Fruit fly (Drosophila melanogaster) whole organism, embryonic: ENCODE data around the gene kay.
A peak's percentile ranks its signal among the peaks of the same experiment; 100 is the strongest.

ENCODE experiments used
- BtbVII ChIP-seq: fragments of 200-800 bp; sonication (Bioruptor generic); optimal IDR thresholded peaks from 3 replicates; lab custom pipeline; 2017; ENCODE audit warnings: missing biosample characterization, mild to moderate bottlenecking, missing genetic modification characterization
- C15 ChIP-seq: fragments of 200-800 bp; sonication (Bioruptor generic); IDR thresholded peaks from 3 replicates; pipeline ENCODE4 v1.3.6; 2022; ENCODE audit warnings: missing biosample characterization, missing genetic modification characterization
- CG1024 ChIP-seq: fragments of 200-800 bp; sonication (Bioruptor generic); IDR thresholded peaks from 2 replicates; pipeline ENCODE4 v1.3.6; 2022; ENCODE audit warnings: missing biosample characterization, missing genetic modification characterization
- CG10543 ChIP-seq: fragments of 200-800 bp; sonication (Bioruptor generic); optimal IDR thresholded peaks from 3 replicates; lab custom pipeline; 2017; ENCODE audit warnings: missing biosample characterization, mild to moderate bottlenecking, missing genetic modification characterization, moderate library complexity
- CG11093 ChIP-seq: fragments of 200-800 bp; sonication (Bioruptor generic); IDR thresholded peaks from 3 replicates; pipeline ENCODE4 v1.3.6; 2022; ENCODE audit warnings: missing biosample characterization, missing genetic modification characterization
- CG13287 ChIP-seq: fragments of 200-800 bp; sonication (Bioruptor generic); IDR thresholded peaks from 2 replicates; pipeline ENCODE4 v1.3.6; 2022; ENCODE audit warnings: missing biosample characterization, missing genetic modification characterization; ENCODE audit not compliant: partially characterized antibody
- CG14014 ChIP-seq: fragments of 200-800 bp; sonication (Bioruptor generic); IDR thresholded peaks from 2 replicates; pipeline ENCODE4 v1.3.6; 2022; ENCODE audit warnings: missing biosample characterization, missing genetic modification characterization
- CG16779 ChIP-seq: fragments of 200-800 bp; sonication (Bioruptor generic); IDR thresholded peaks from 2 replicates; pipeline ENCODE4 v1.3.6; 2022; ENCODE audit warnings: missing biosample characterization, missing genetic modification characterization
- CG18011 ChIP-seq: fragments of 200-800 bp; sonication (Bioruptor generic); optimal IDR thresholded peaks from 2 replicates; lab custom pipeline; 2017; ENCODE audit warnings: missing biosample characterization, missing genetic modification characterization, mild to moderate bottlenecking, moderate library complexity, missing genotype
- CG2116 ChIP-seq: fragments of 200-800 bp; sonication (Bioruptor generic); optimal IDR thresholded peaks from 3 replicates; lab custom pipeline; 2018; ENCODE audit warnings: missing biosample characterization, mild to moderate bottlenecking, missing genetic modification characterization
- CG31441 ChIP-seq: fragments of 200-800 bp; sonication (Bioruptor generic); IDR thresholded peaks from 2 replicates; pipeline ENCODE4 v1.3.6; 2022; ENCODE audit warnings: missing biosample characterization, missing genetic modification characterization
- CG4424 ChIP-seq: fragments of 200-800 bp; sonication (Bioruptor generic); optimal IDR thresholded peaks from 3 replicates; lab custom pipeline; 2016; ENCODE audit warnings: missing biosample characterization, missing genetic modification characterization
- CG5953 ChIP-seq: fragments of 200-800 bp; sonication (Bioruptor generic); IDR thresholded peaks from 2 replicates; pipeline ENCODE4 v1.3.6; 2022; ENCODE audit warnings: missing biosample characterization, missing genetic modification characterization
- CG7357 ChIP-seq: fragments of 200-800 bp; sonication (Bioruptor generic); IDR thresholded peaks from 3 replicates; pipeline ENCODE4 v1.3.6; 2022; ENCODE audit warnings: missing biosample characterization, missing genetic modification characterization
- CG7372 ChIP-seq: fragments of 200-800 bp; sonication (Bioruptor generic); IDR thresholded peaks from 2 replicates; pipeline ENCODE4 v1.3.6; 2022; ENCODE audit warnings: missing biosample characterization, missing genetic modification characterization
- CG8388 ChIP-seq: fragments of 200-800 bp; sonication (Bioruptor generic); optimal IDR thresholded peaks from 2 replicates; lab custom pipeline; 2019; ENCODE audit warnings: missing biosample characterization, mild to moderate bottlenecking, missing genetic modification characterization, moderate library complexity
- CG9215 ChIP-seq: fragments of 200-800 bp; sonication (Bioruptor generic); IDR thresholded peaks from 2 replicates; pipeline ENCODE4 v1.3.6; 2022; ENCODE audit warnings: missing biosample characterization, missing genetic modification characterization
- Dek ChIP-seq: fragments of 200-800 bp; sonication (Bioruptor generic); optimal IDR thresholded peaks from 3 replicates; lab custom pipeline; 2019; ENCODE audit warnings: missing biosample characterization, mild to moderate bottlenecking, missing genetic modification characterization, moderate library complexity
- Drgx ChIP-seq: fragments of 200-800 bp; sonication (Bioruptor generic); IDR thresholded peaks from 2 replicates; pipeline ENCODE4 v1.3.6; 2022; ENCODE audit warnings: missing biosample characterization, missing genetic modification characterization
- Fer3 ChIP-seq: fragments of 200-800 bp; sonication (Bioruptor generic); optimal IDR thresholded peaks from 2 replicates; lab custom pipeline; 2018; ENCODE audit warnings: missing biosample characterization, mild to moderate bottlenecking, missing genetic modification characterization, moderate library complexity
- Hand ChIP-seq: fragments of 200-800 bp; sonication (Bioruptor generic); optimal IDR thresholded peaks from 2 replicates; lab custom pipeline; 2017; ENCODE audit warnings: mild to moderate bottlenecking, missing biosample characterization, missing genetic modification reagents, missing genetic modification characterization
- Hr3 ChIP-seq: fragments of 200-800 bp; sonication (Bioruptor generic); optimal IDR thresholded peaks from 3 replicates; lab custom pipeline; 2016; ENCODE audit warnings: missing biosample characterization, missing genetic modification characterization
- Hr51 ChIP-seq, 2 experiments: fragments of 200-800 bp; sonication (Bioruptor generic); optimal IDR thresholded peaks; 2 replicates in 1 of 2; 3 replicates in 1 of 2; lab custom pipeline; 2016 to 2018; ENCODE audit warnings: missing biosample characterization in 2 of 2, missing genetic modification characterization in 2 of 2, mild to moderate bottlenecking in 1 of 2, moderate library complexity in 1 of 2
- Lhr ChIP-seq: fragments of 200-800 bp; sonication (Bioruptor generic); optimal IDR thresholded peaks from 3 replicates; lab custom pipeline; 2017; ENCODE audit warnings: mild to moderate bottlenecking, missing biosample characterization, missing genetic modification reagents, missing genetic modification characterization
- Med ChIP-seq: fragments of 200-800 bp; sonication (Bioruptor generic); peaks from one replicate; lab custom pipeline; 2016; ENCODE audit warnings: missing biosample characterization, missing genetic modification characterization, mild to moderate bottlenecking, inconsistent platforms, moderate library complexity
- Neu2 ChIP-seq: fragments of 200-800 bp; sonication (Bioruptor generic); optimal IDR thresholded peaks from 3 replicates; lab custom pipeline; 2016; ENCODE audit warnings: missing biosample characterization, missing genetic modification characterization, borderline replicate concordance
- Sin3A ChIP-seq: fragments of >200 bp; optimal IDR thresholded peaks from 2 replicates; lab custom pipeline; 2018
- Taf1 ChIP-seq: fragments of 200-800 bp; sonication (Bioruptor generic); IDR thresholded peaks from 2 replicates; pipeline ENCODE4 v1.3.6; 2022; ENCODE audit warnings: missing biosample characterization, missing genetic modification characterization
- Trl ChIP-seq, 3 experiments: fragments of >200 bp in 2 of 3; fragments of 200-800 bp in 1 of 3; sonication (Bioruptor generic) in 1 of 3; optimal IDR thresholded peaks; 2 replicates in 1 of 3; 3 replicates in 2 of 3; lab custom pipeline; 2016 to 2017; ENCODE audit warnings: missing biosample characterization in 1 of 3, missing genetic modification characterization in 1 of 3
- ara ChIP-seq: fragments of 200-800 bp; sonication (Bioruptor generic); IDR thresholded peaks from 2 replicates; pipeline ENCODE4 v1.3.6; 2022; ENCODE audit warnings: missing biosample characterization, missing genetic modification characterization
- ato ChIP-seq: fragments of 200-800 bp; sonication (Bioruptor generic); IDR thresholded peaks from 2 replicates; pipeline ENCODE4 v1.3.6; 2022; ENCODE audit warnings: missing biosample characterization, missing genetic modification characterization; ENCODE audit not compliant: partially characterized antibody
- bigmax ChIP-seq: fragments of 200-800 bp; sonication (Bioruptor generic); optimal IDR thresholded peaks from 2 replicates; lab custom pipeline; 2018; ENCODE audit warnings: missing biosample characterization, mild to moderate bottlenecking, missing genetic modification characterization
- dysf ChIP-seq: fragments of 200-800 bp; sonication (Bioruptor generic); IDR thresholded peaks from 3 replicates; pipeline ENCODE4 v1.3.6; 2022; ENCODE audit warnings: missing biosample characterization, missing genetic modification characterization
- exex ChIP-seq: fragments of 200-800 bp; sonication (Bioruptor generic); optimal IDR thresholded peaks from 4 replicates; lab custom pipeline; 2018; ENCODE audit warnings: missing biosample characterization, mild to moderate bottlenecking, missing genetic modification characterization, moderate library complexity
- grau ChIP-seq: fragments of 200-800 bp; optimal IDR thresholded peaks from 3 replicates; lab custom pipeline; 2019; ENCODE audit warnings: missing biosample characterization, mild to moderate bottlenecking, missing genetic modification characterization, moderate library complexity
- grn ChIP-seq: fragments of 200-800 bp; sonication (Bioruptor generic); optimal IDR thresholded peaks from 3 replicates; lab custom pipeline; 2017; ENCODE audit warnings: missing biosample characterization, missing genetic modification characterization
- kni ChIP-seq: fragments of 200-800 bp; sonication (Bioruptor generic); optimal IDR thresholded peaks from 3 replicates; lab custom pipeline; 2017; ENCODE audit warnings: mild to moderate bottlenecking, missing biosample characterization, missing genetic modification reagents, missing genetic modification characterization
- lab ChIP-seq: fragments of 200-800 bp; sonication (Bioruptor generic); optimal IDR thresholded peaks from 3 replicates; lab custom pipeline; 2017; ENCODE audit warnings: missing biosample characterization, missing genetic modification characterization, mild to moderate bottlenecking, moderate library complexity, missing genetic modification reagents
- lov ChIP-seq, 2 experiments: fragments of 200-800 bp in 1 of 2; fragments of >200 bp in 1 of 2; sonication (Bioruptor generic) in 1 of 2; IDR thresholded peaks in 1 of 2; optimal IDR thresholded peaks in 1 of 2; 2 replicates in 1 of 2; 3 replicates in 1 of 2; pipeline versions ENCODE4 v1.3.6 to Lab custom; 2017 to 2022; ENCODE audit warnings: missing biosample characterization in 1 of 2, missing genetic modification characterization in 1 of 2
- mirr ChIP-seq: fragments of 200-800 bp; sonication (Bioruptor generic); optimal IDR thresholded peaks from 3 replicates; lab custom pipeline; 2018; ENCODE audit warnings: missing biosample characterization, mild to moderate bottlenecking, missing genetic modification characterization
- mld ChIP-seq: fragments of 200-800 bp; sonication (Bioruptor generic); IDR thresholded peaks from 3 replicates; pipeline ENCODE4 v1.3.6; 2022; ENCODE audit warnings: missing biosample characterization, missing genetic modification characterization; ENCODE audit not compliant: partially characterized antibody
- peb ChIP-seq: fragments of 200-800 bp; sonication (Bioruptor generic); IDR thresholded peaks from 2 replicates; pipeline ENCODE4 v1.3.6; 2022; ENCODE audit warnings: missing biosample characterization, missing genetic modification characterization
- salm ChIP-seq: fragments of 200-800 bp; sonication (Bioruptor generic); optimal IDR thresholded peaks from 2 replicates; lab custom pipeline; 2018; ENCODE audit warnings: missing biosample characterization, mild to moderate bottlenecking, missing genetic modification characterization
- sisA ChIP-seq: fragments of 200-800 bp; sonication (Bioruptor generic); IDR thresholded peaks from 2 replicates; pipeline ENCODE4 v1.3.6; 2022; ENCODE audit warnings: missing biosample characterization, missing genetic modification characterization
- stwl ChIP-seq: fragments of 200-800 bp; sonication (Bioruptor generic); optimal IDR thresholded peaks from 3 replicates; lab custom pipeline; 2018; ENCODE audit warnings: missing biosample characterization, mild to moderate bottlenecking, missing genetic modification characterization, moderate library complexity
- sug ChIP-seq: fragments of 200-800 bp; optimal IDR thresholded peaks from 2 replicates; lab custom pipeline; 2019; ENCODE audit warnings: missing biosample characterization, mild to moderate bottlenecking, missing genetic modification characterization, moderate library complexity
- usp ChIP-seq: fragments of >200 bp; optimal IDR thresholded peaks from 2 replicates; lab custom pipeline; 2017; ENCODE audit warnings: missing biosample characterization, missing genetic modification characterization
- wor ChIP-seq: fragments of 200-800 bp; sonication (Bioruptor generic); IDR thresholded peaks from 2 replicates; pipeline ENCODE4 v1.3.6; 2022; ENCODE audit warnings: missing biosample characterization, missing genetic modification characterization
- zen2 ChIP-seq: fragments of 200-800 bp; sonication (Bioruptor generic); IDR thresholded peaks from 3 replicates; pipeline ENCODE4 v1.3.6; 2022; ENCODE audit warnings: missing biosample characterization, missing genetic modification characterization; ENCODE audit not compliant: partially characterized antibody

Gene kay

DNA sequence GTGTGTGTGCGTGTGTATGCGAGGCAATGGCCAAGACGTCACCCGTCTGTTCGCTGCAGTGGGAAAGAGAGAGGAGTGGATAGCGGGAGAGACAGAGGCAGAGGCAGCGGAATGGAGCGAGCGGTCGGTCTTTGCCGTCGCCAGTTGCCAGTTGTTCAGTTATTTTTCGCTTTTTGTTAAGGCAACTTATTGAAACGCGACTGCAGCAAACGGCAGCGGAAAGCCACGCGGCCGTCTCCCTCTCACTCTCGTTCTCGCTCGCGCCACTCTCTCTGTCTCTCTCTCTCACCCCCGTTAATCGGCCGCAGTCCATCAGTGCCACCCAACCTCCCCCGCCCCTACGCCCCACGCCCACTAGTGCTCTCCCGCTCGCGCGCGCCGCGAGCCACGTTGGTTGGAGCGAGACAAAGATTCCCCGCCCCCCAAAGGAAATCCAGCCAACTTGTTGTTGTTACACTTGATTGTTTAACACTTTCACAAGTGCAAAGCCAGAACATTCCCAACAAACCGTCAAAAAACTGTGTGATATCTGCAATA lies 7.1 kb downstream of the kay start (continued):
- peak; percentile 60; the same call in 2 of the 3 replicates for TF ChIP-seq zen2 (GFP tag; lab: Robert Waterston, UW)
- TF ChIP-seq CG9215 = no peak
- peak; percentile 92 for TF ChIP-seq Med (GFP tag; lab: Kevin White, UChicago)
- no peak for TF ChIP-seq dysf
- TF ChIP-seq exex (tag; lab: Kevin White, UChicago) = peak; percentile 59
- 0 out of 2 replicates have a peak, but pooled peaks have one; percentile 25 for TF ChIP-seq ara
- no peak for TF ChIP-seq Dek
- TF ChIP-seq CG4424 = no peak
- no peak for TF ChIP-seq C15
- TF ChIP-seq Hr51 (GFP tag; optimal IDR thresholded peaks at IDR 0.05; lab: Kevin White, UChicago) = peak in 1 of 2 experiments; percentile 11
- TF ChIP-seq sisA (GFP tag; lab: Robert Waterston, UW) = no peak
- peak; percentile 61; the same call in 1 of the 2 replicates for TF ChIP-seq CG13287 (GFP tag; lab: Robert Waterston, UW)
- TF ChIP-seq grn (GFP tag; lab: Kevin White, UChicago) = peak; percentile 82
- TF ChIP-seq CG18011 = no peak
- no peak for TF ChIP-seq grau (tag; lab: Kevin White, UChicago)
- no peak for TF ChIP-seq usp (GFP tag; lab: Kevin White, UChicago)
- no peak for TF ChIP-seq CG7372 (GFP tag; lab: Robert Waterston, UW)
- no peak for TF ChIP-seq mld
- TF ChIP-seq sug = peak; percentile 58
- TF ChIP-seq CG2116 (GFP tag; lab: Kevin White, UChicago) = no peak
- peak; percentile 22; the same call in 1 of the 2 replicates for TF ChIP-seq Taf1 (GFP tag; lab: Robert Waterston, UW)
- TF ChIP-seq CG16779 (GFP tag; lab: Robert Waterston, UW) = 0 out of 2 replicates have a peak, but pooled peaks have one; percentile 61
- TF ChIP-seq peb (GFP tag; lab: Robert Waterston, UW) = peak; percentile 20; the same call in 1 of the 2 replicates
- peak; percentile 6 for TF ChIP-seq bigmax (GFP tag; lab: Kevin White, UChicago)
- peak; percentile 5; the same call in 1 of the 2 replicates for TF ChIP-seq CG14014 (GFP tag; lab: Robert Waterston, UW)
- no peak for TF ChIP-seq lov (optimal IDR thresholded peaks at IDR 0.05; lab: Kevin White, UChicago)
- no peak for TF ChIP-seq lov (GFP tag; IDR thresholded peaks at IDR 0.05; lab: Robert Waterston, UW)
- TF ChIP-seq wor (GFP tag; lab: Robert Waterston, UW) = no peak
- no peak for TF ChIP-seq CG11093 (GFP tag; lab: Robert Waterston, UW)
- peak; percentile 80 for TF ChIP-seq lab
- TF ChIP-seq CG5953 = no peak
- no peak for TF ChIP-seq CG8388
- no peak for TF ChIP-seq salm (tag; lab: Kevin White, UChicago)
- no peak for TF ChIP-seq Sin3A (lab: Kevin White, UChicago)
- no peak for TF ChIP-seq ato
- peak; percentile 52 for TF ChIP-seq Drgx
- TF ChIP-seq mirr (GFP tag; lab: Kevin White, UChicago) = peak; percentile 42
- no peak for TF ChIP-seq Hr3
- TF ChIP-seq Hand (GFP tag; lab: Kevin White, UChicago) = peak; percentile 75
- TF ChIP-seq CG1024 (GFP tag; lab: Robert Waterston, UW) = no peak
- no peak for TF ChIP-seq CG31441
- TF ChIP-seq CG7357 = no peak
- TF ChIP-seq BtbVII (GFP tag; lab: Kevin White, UChicago) = peak; percentile 62
- TF ChIP-seq Trl (optimal IDR thresholded peaks at IDR 0.05; lab: Kevin White, UChicago) = peak; percentile 86 to 92
- peak; percentile 34 for TF ChIP-seq Trl (GFP tag; optimal IDR thresholded peaks at IDR 0.05; lab: Kevin White, UChicago)
- TF ChIP-seq Fer3 (tag; lab: Kevin White, UChicago) = no peak
- peak; percentile 87 for TF ChIP-seq CG10543 (GFP tag; lab: Kevin White, UChicago)
- TF ChIP-seq kni (GFP tag; lab: Kevin White, UChicago) = peak; percentile 82
- TF ChIP-seq Neu2 = no peak
- peak; percentile 5 for TF ChIP-seq stwl (tag; lab: Kevin White, UChicago)
- no peak for TF ChIP-seq Lhr
